Worm (Caenorhabditis elegans) whole organism, midembryonic: Measurements from ENCODE around the gene T09A5.14.

Experiments
- T22C8.4 ChIP-seq: fragments of 200-800 bp; sonication (Bioruptor generic); IDR thresholded peaks from 2 replicates; pipeline ENCODE4 v1.3.6; 2022; ENCODE audit warnings: missing genetic modification characterization, missing compliant biosample characterization
- cog-1 ChIP-seq: sonication (generic microtip); optimal IDR thresholded peaks from 2 replicates; lab custom pipeline; 2016; ENCODE audit warnings: missing genetic modification characterization, missing compliant biosample characterization
- flt-1 ChIP-seq: fragments of 200-800 bp; sonication (Bioruptor generic); IDR thresholded peaks from 2 replicates; pipeline ENCODE4 v1.3.6; 2022; ENCODE audit warnings: missing genetic modification characterization, missing compliant biosample characterization
- klf-2 ChIP-seq: fragments of 200-800 bp; sonication (Bioruptor generic); conservative IDR thresholded peaks from 2 replicates; pipeline ENCODE4 v1.3.6; 2022; ENCODE audit warnings: missing genetic modification reagents, missing genetic modification characterization, missing compliant biosample characterization
- med-1 ChIP-seq: sonication (generic microtip); optimal IDR thresholded peaks from 2 replicates; lab custom pipeline; 2017; ENCODE audit warnings: missing genetic modification characterization, mild to moderate bottlenecking, missing compliant biosample characterization, antibody characterized with exemption, missing genetic modification reagents; ENCODE audit not compliant: insufficient read depth
- ref-1 ChIP-seq: fragments of 200-800 bp; sonication (Bioruptor generic); conservative IDR thresholded peaks from 2 replicates; pipeline ENCODE4 v1.3.6; 2022; ENCODE audit warnings: missing genetic modification reagents, missing genetic modification characterization, missing compliant biosample characterization
- tab-1 ChIP-seq: fragments of 200-800 bp; sonication (Bioruptor generic); IDR thresholded peaks from 2 replicates; pipeline ENCODE4 v1.3.6; 2022; ENCODE audit warnings: missing genetic modification characterization, missing compliant biosample characterization
- ztf-23 ChIP-seq: fragments of 200-800 bp; sonication (Bioruptor generic); IDR thresholded peaks from 2 replicates; pipeline ENCODE4 v1.3.6; 2022; ENCODE audit warnings: missing genetic modification reagents, missing genetic modification characterization, missing compliant biosample characterization
- ztf-29 ChIP-seq: fragments of 200-800 bp; sonication (Bioruptor generic); IDR thresholded peaks from 2 replicates; pipeline ENCODE4 v1.3.6; 2022; ENCODE audit warnings: missing genetic modification reagents, missing genetic modification characterization, missing compliant biosample characterization

ce11 chrII:7795299-7795698 lies 36.9 kb upstream of the T09A5.14 start:
- TF ChIP-seq tab-1 (no peak), ref-1 (GFP tag; lab: Robert Waterston, UW) (no peak), flt-1 (no peak), klf-2 (GFP tag; lab: Robert Waterston, UW) (no peak), ztf-23 (no peak), cog-1 (tag; lab: Kevin White, UChicago) (no peak), T22C8.4 (GFP tag; lab: Robert Waterston, UW) (no peak), med-1 (GFP tag; lab: Kevin White, UChicago) (no peak), ztf-29 (GFP tag; lab: Robert Waterston, UW) (no peak)
